Worm (Caenorhabditis elegans) whole organism, late embryonic: ENCODE measurements around the gene C07G1.6.

ENCODE experiments used
- dve-1 ChIP-seq: sonication (generic microtip); optimal IDR thresholded peaks from 2 replicates; lab custom pipeline; 2017; ENCODE audit warnings: antibody characterized with exemption, mild to moderate bottlenecking, missing genetic modification characterization, missing compliant biosample characterization
- ets-4 ChIP-seq: sonication (generic microtip); optimal IDR thresholded peaks from 2 replicates; lab custom pipeline; 2016; ENCODE audit warnings: missing genetic modification characterization, missing compliant biosample characterization
- nhr-11 ChIP-seq: fragments of 150-350 bp; optimal IDR thresholded peaks from 2 replicates; lab custom pipeline; 2014; ENCODE audit warnings: missing biosample characterization, missing genetic modification characterization
- pha-4 ChIP-seq: fragments of 150-350 bp; optimal IDR thresholded peaks from 2 replicates; lab custom pipeline; 2018; ENCODE audit warnings: missing biosample characterization, missing genetic modification reagents, missing genetic modification characterization
- syd-9 ChIP-seq: sonication (generic microtip); optimal IDR thresholded peaks from 2 replicates; lab custom pipeline; 2016; ENCODE audit warnings: mild to moderate bottlenecking, missing genetic modification characterization, moderate library complexity, missing compliant biosample characterization
- tbx-2 ChIP-seq: sonication (generic microtip); optimal IDR thresholded peaks from 2 replicates; lab custom pipeline; 2016; ENCODE audit warnings: missing genetic modification characterization, missing compliant biosample characterization

DNA sequence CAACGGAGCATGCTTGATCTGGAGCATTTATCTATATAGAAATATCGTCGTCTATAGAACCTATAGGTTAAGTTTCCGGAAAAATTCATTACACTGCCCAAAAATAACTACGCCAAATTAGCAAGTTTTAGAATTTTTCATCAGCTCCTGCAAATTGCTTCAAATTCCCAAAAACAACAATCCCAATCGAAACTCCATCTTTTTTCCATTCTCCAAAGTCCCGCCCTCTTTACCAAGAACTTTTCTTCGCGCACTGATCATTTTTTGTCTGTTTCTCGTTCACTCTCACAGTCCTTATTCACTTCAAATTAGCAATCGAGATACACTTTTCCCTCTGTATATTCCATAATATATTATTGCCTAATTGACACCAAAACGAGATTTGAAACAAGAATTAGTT is 3.9 kb downstream of the C07G1.6 start, which contains the start of gene svh-1:
- TF ChIP-seq ets-4 (tag; lab: Kevin White, UChicago) (no peak), dve-1 (tag; lab: Kevin White, UChicago) (no peak), tbx-2 (tag; lab: Kevin White, UChicago) (no peak), syd-9 (tag; lab: Kevin White, UChicago) (no peak), pha-4 (no peak), nhr-11 (tag; lab: Kevin White, UChicago) (no peak)
